Fruit fly (Drosophila melanogaster): Measurements from ENCODE around the gene CG11403.

CG11403 gene

DNA sequence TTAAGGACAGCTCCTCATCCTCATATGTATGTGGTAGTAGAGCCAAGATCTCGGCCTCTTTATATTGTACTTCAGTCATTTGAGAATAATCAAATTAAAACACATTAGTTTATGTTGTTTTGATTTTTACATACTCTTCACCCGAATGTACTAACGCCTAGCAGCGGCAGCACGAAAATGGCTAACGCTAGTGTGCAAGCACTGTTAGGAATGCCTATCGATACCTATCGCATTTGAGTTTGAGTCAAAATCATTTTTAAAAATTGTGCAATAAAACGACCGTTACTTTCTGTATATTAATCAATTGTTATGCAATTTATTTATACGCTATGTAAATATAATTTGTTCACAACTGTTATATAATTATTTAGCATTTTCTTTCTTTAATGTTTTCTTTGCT lies 24.7 kb downstream of the CG11403 start, which contains the start of gene CG11398:
Gene CG11398 (minus strand): TSS at position 157 of the 400 bp plus-strand sequence.
- TF ChIP-seq CG3995 (GFP tag; optimal IDR thresholded peaks at IDR 0.05) = peak; percentile 36
- TF ChIP-seq crol (GFP tag; IDR thresholded peaks at IDR 0.05) = no peak
- TF ChIP-seq CG5180 (GFP tag; optimal IDR thresholded peaks at IDR 0.05) = no peak
- TF ChIP-seq CG9932 (GFP tag; IDR thresholded peaks at IDR 0.05) = no peak
- peak; percentile 24 for TF ChIP-seq YL-1 (GFP tag; optimal IDR thresholded peaks at IDR 0.05)
- peak; percentile 20 for TF ChIP-seq CG12391 (tag; optimal IDR thresholded peaks at IDR 0.05)
- TF ChIP-seq bbx (GFP tag; IDR thresholded peaks at IDR 0.05; ENCODE audit: partially characterized antibody) = peak; percentile 86
- no peak for TF ChIP-seq rib (GFP tag; IDR thresholded peaks at IDR 0.05)
- TF ChIP-seq CG2116 (GFP tag; optimal IDR thresholded peaks at IDR 0.05) = peak; percentile 88
- peak; percentile 51; the same call in 1 of the 2 replicates for TF ChIP-seq nerfin-2 (GFP tag; IDR thresholded peaks at IDR 0.05; ENCODE audit: partially characterized antibody)
- peak; percentile 84 for TF ChIP-seq Opbp (GFP tag; IDR thresholded peaks at IDR 0.05; ENCODE audit: partially characterized antibody)
- no peak for TF ChIP-seq tio (GFP tag; optimal IDR thresholded peaks at IDR 0.05)
- TF ChIP-seq hbn (GFP tag; IDR thresholded peaks at IDR 0.05; ENCODE audit: partially characterized antibody) = peak; percentile 77; the same call in 1 of the 2 replicates
- TF ChIP-seq tna (GFP tag; IDR thresholded peaks at IDR 0.05; ENCODE audit: partially characterized antibody) = peak; percentile 48
- no peak for TF ChIP-seq Chrac-16 (GFP tag; optimal IDR thresholded peaks at IDR 0.05)
- no peak for TF ChIP-seq CG17359 (tag; optimal IDR thresholded peaks at IDR 0.05)
- peak; percentile 76 for TF ChIP-seq unc-4 (GFP tag; IDR thresholded peaks at IDR 0.05; ENCODE audit: partially characterized antibody)
- TF ChIP-seq Dbx (GFP tag; IDR thresholded peaks at IDR 0.05) = no peak
- peak; percentile 7 for TF ChIP-seq CG11398 (GFP tag; optimal IDR thresholded peaks at IDR 0.05)
- no peak for TF ChIP-seq pum (GFP tag; optimal IDR thresholded peaks at IDR 0.05)
- peak; percentile 21; the same call in 1 of the 2 replicates for TF ChIP-seq slbo (GFP tag; IDR thresholded peaks at IDR 0.05)
- TF ChIP-seq seq (GFP tag; IDR thresholded peaks at IDR 0.05) = no peak
- peak; percentile 82 for TF ChIP-seq E2f2 (GFP tag; IDR thresholded peaks at IDR 0.05)
- no peak for TF ChIP-seq CG10654 (GFP tag; optimal IDR thresholded peaks at IDR 0.05)
- TF ChIP-seq zen (tag; optimal IDR thresholded peaks at IDR 0.05) = peak; percentile 11
- peak; percentile 75 for TF ChIP-seq CG9797 (GFP tag; optimal IDR thresholded peaks at IDR 0.05)
- TF ChIP-seq Hr3 (GFP tag; optimal IDR thresholded peaks at IDR 0.05) = no peak
- TF ChIP-seq Dp (GFP tag; optimal IDR thresholded peaks at IDR 0.05) = peak; percentile 76
- TF ChIP-seq MTF-1 (GFP tag; optimal IDR thresholded peaks at IDR 0.05; ENCODE audit: borderline replicate concordance) = no peak
- peak; percentile 65 for TF ChIP-seq CG15514 (GFP tag; optimal IDR thresholded peaks at IDR 0.05)
- peak; percentile 96 for TF ChIP-seq stwl (tag; optimal IDR thresholded peaks at IDR 0.05)
- no peak for TF ChIP-seq CG2875 (GFP tag; optimal IDR thresholded peaks at IDR 0.05)
- peak; percentile 73 for TF ChIP-seq sens (GFP tag)
- peak; percentile 17 for TF ChIP-seq MESR4 (GFP tag; optimal IDR thresholded peaks at IDR 0.05)
- TF ChIP-seq CG30403 (GFP tag; optimal IDR thresholded peaks at IDR 0.05) = no peak
- peak; percentile 71; the same call in 1 of the 3 replicates for TF ChIP-seq CG7963 (GFP tag; IDR thresholded peaks at IDR 0.05; ENCODE audit: partially characterized antibody)
- no peak for TF ChIP-seq HmgD (GFP tag; optimal IDR thresholded peaks at IDR 0.05)
- TF ChIP-seq Ets97D (GFP tag; optimal IDR thresholded peaks at IDR 0.05) = peak; percentile 76
- peak; percentile 81 for TF ChIP-seq Dref (GFP tag; IDR thresholded peaks at IDR 0.05)
- TF ChIP-seq CoRest (tag; optimal IDR thresholded peaks at IDR 0.05) = peak; percentile 71
- TF ChIP-seq CG9437 (GFP tag; optimal IDR thresholded peaks at IDR 0.05) = no peak
- TF ChIP-seq nmo (GFP tag; optimal IDR thresholded peaks at IDR 0.05) = peak; percentile 22
- TF ChIP-seq Nf-YB (GFP tag; optimal IDR thresholded peaks at IDR 0.05) = no peak
- TF ChIP-seq phol (tag; optimal IDR thresholded peaks at IDR 0.05) = peak; percentile 67
- peak; percentile 66 for TF ChIP-seq sna (GFP tag; IDR thresholded peaks at IDR 0.05; ENCODE audit: partially characterized antibody)
- peak; percentile 58 for TF ChIP-seq HLH4C (GFP tag; IDR thresholded peaks at IDR 0.05; ENCODE audit: partially characterized antibody)
- no peak for TF ChIP-seq CG12155 (GFP tag; optimal IDR thresholded peaks at IDR 0.05)
- TF ChIP-seq her (GFP tag; optimal IDR thresholded peaks at IDR 0.05) = peak; percentile 18
- TF ChIP-seq HmgZ (tag; optimal IDR thresholded peaks at IDR 0.05) = peak; percentile 55
